Worm (Caenorhabditis elegans) whole organism, L4 larva: ENCODE measurements around the gene ZC443.1.

Experiments used
- F26F4.8 ChIP-seq: fragments of 200-800 bp; sonication (Bioruptor generic); conservative IDR thresholded peaks from 2 replicates; pipeline ENCODE4 v1.3.6; 2022; ENCODE audit warnings: missing genetic modification characterization, missing compliant biosample characterization
- F49E8.2 ChIP-seq: sonication (generic microtip); optimal IDR thresholded peaks from 2 replicates; lab custom pipeline; 2016; ENCODE audit warnings: missing compliant biosample characterization, mild to moderate bottlenecking, missing genetic modification characterization, borderline replicate concordance
- R02D3.7 ChIP-seq: fragments of 150-350 bp; sonication (generic microtip); optimal IDR thresholded peaks from 3 replicates; lab custom pipeline; 2014; ENCODE audit warnings: missing biosample characterization, missing genetic modification characterization
- T26A8.4 ChIP-seq: fragments of 200-800 bp; sonication (Bioruptor generic); IDR thresholded peaks from 2 replicates; pipeline ENCODE4 v1.3.6; 2022; ENCODE audit warnings: missing genetic modification characterization, missing compliant biosample characterization
- Y105C5A.15 ChIP-seq: fragments of 200-800 bp; sonication (Bioruptor generic); IDR thresholded peaks from 2 replicates; pipeline ENCODE4 v1.3.6; 2022; ENCODE audit warnings: missing genetic modification characterization, missing compliant biosample characterization
- ZK546.5 ChIP-seq, 2 experiments: sonication (generic microtip); optimal IDR thresholded peaks; 2 replicates each; lab custom pipeline; 2017; ENCODE audit warnings: missing biosample characterization in 2 of 2, missing genetic modification characterization in 2 of 2
- aha-1 ChIP-seq: fragments of 150-350 bp; peaks from one replicate; lab custom pipeline; 2014; ENCODE audit warnings: missing biosample characterization, missing genetic modification characterization
- aly-2 ChIP-seq: sonication (generic microtip); optimal IDR thresholded peaks from 2 replicates; lab custom pipeline; 2018; ENCODE audit warnings: missing biosample characterization, missing genetic modification characterization
- ama-1 ChIP-seq: fragments of 150-350 bp; optimal IDR thresholded peaks from 2 replicates; lab custom pipeline; 2014; ENCODE audit warnings: inconsistent platforms, mixed read lengths
- ceh-20 ChIP-seq: fragments of 200-800 bp; sonication (Bioruptor generic); IDR thresholded peaks from 2 replicates; pipeline ENCODE4 v1.3.6; 2022; ENCODE audit warnings: missing genetic modification reagents, missing genetic modification characterization, missing compliant biosample characterization
- ces-1 ChIP-seq: fragments of 150-350 bp; sonication (generic microtip); optimal IDR thresholded peaks from 4 replicates; lab custom pipeline; 2014; ENCODE audit warnings: missing biosample characterization, missing genetic modification reagents, missing genetic modification characterization
- ctbp-1 ChIP-seq: fragments of 200-800 bp; sonication (Bioruptor generic); IDR thresholded peaks from 2 replicates; pipeline ENCODE4 v1.3.6; 2022; ENCODE audit warnings: missing genetic modification reagents, missing genetic modification characterization, missing compliant biosample characterization
- dmd-6 ChIP-seq: fragments of 200-800 bp; sonication (Bioruptor generic); IDR thresholded peaks from 2 replicates; pipeline ENCODE4 v1.3.6; 2022; ENCODE audit warnings: missing genetic modification reagents, missing genetic modification characterization, missing compliant biosample characterization
- dve-1 ChIP-seq: sonication (generic microtip); optimal IDR thresholded peaks from 2 replicates; lab custom pipeline; 2017; ENCODE audit warnings: antibody characterized with exemption, mild to moderate bottlenecking, missing genetic modification characterization, missing compliant biosample characterization; ENCODE audit not compliant: insufficient read depth
- fkh-10 ChIP-seq: fragments of 150-350 bp; optimal IDR thresholded peaks from 2 replicates; lab custom pipeline; 2014; ENCODE audit warnings: missing biosample characterization, missing genetic modification reagents, missing genetic modification characterization
- gei-8 ChIP-seq: fragments of 200-800 bp; sonication (Bioruptor generic); optimal IDR thresholded peaks from 2 replicates; lab custom pipeline; 2018; ENCODE audit warnings: mild to moderate bottlenecking, missing genetic modification characterization, missing compliant biosample characterization
- hif-1 ChIP-seq, 2 experiments: sonication (generic microtip); optimal IDR thresholded peaks; 2 replicates each; lab custom pipeline; 2016 to 2017; ENCODE audit warnings: missing compliant biosample characterization in 2 of 2, missing genetic modification characterization in 2 of 2, missing genetic modification reagents in 2 of 2, missing genotype in 2 of 2, mild to moderate bottlenecking in 1 of 2
- hlh-11 ChIP-seq: fragments of 200-800 bp; sonication (Bioruptor generic); optimal IDR thresholded peaks from 2 replicates; lab custom pipeline; 2018; ENCODE audit warnings: mild to moderate bottlenecking, missing genetic modification characterization, missing compliant biosample characterization
- hlh-30 ChIP-seq: sonication (generic microtip); optimal IDR thresholded peaks from 2 replicates; lab custom pipeline; 2017; ENCODE audit warnings: antibody characterized with exemption, mild to moderate bottlenecking, missing genetic modification characterization, missing compliant biosample characterization; ENCODE audit not compliant: insufficient read depth
- hmg-1.1 ChIP-seq: fragments of 200-800 bp; sonication (Bioruptor generic); IDR thresholded peaks from 2 replicates; pipeline ENCODE4 v1.3.6; 2022; ENCODE audit warnings: missing genetic modification reagents, missing genetic modification characterization, missing compliant biosample characterization
- jun-1 ChIP-seq: fragments of 150-350 bp; optimal IDR thresholded peaks from 2 replicates; lab custom pipeline; 2014; ENCODE audit warnings: missing biosample characterization, missing genetic modification reagents, missing genetic modification characterization
- lim-7 ChIP-seq: fragments of 200-800 bp; sonication (Bioruptor generic); IDR thresholded peaks from 2 replicates; pipeline ENCODE4 v1.3.6; 2022; ENCODE audit warnings: missing genetic modification characterization, missing compliant biosample characterization
- lin-13 ChIP-seq: fragments of 150-350 bp; optimal IDR thresholded peaks from 2 replicates; lab custom pipeline; 2014; ENCODE audit warnings: missing biosample characterization, missing genetic modification reagents, missing genetic modification characterization
- lin-29 ChIP-seq: fragments of 200-800 bp; sonication (Bioruptor generic); IDR thresholded peaks from 2 replicates; pipeline ENCODE4 v1.3.6; 2022; ENCODE audit warnings: missing genetic modification reagents, missing genetic modification characterization, missing compliant biosample characterization
- lir-3 ChIP-seq: sonication (generic microtip); optimal IDR thresholded peaks from 2 replicates; lab custom pipeline; 2016; ENCODE audit warnings: mild to moderate bottlenecking, missing genetic modification characterization, missing compliant biosample characterization
- mdl-1 ChIP-seq, 2 experiments: fragments of 150-350 bp in 1 of 2; sonication (generic microtip) in 1 of 2; optimal IDR thresholded peaks; 2 replicates each; lab custom pipeline; 2014 to 2017; ENCODE audit warnings: missing biosample characterization in 2 of 2, missing genetic modification characterization in 2 of 2
- mep-1 ChIP-seq: fragments of 150-350 bp; sonication (generic microtip); optimal IDR thresholded peaks from 3 replicates; lab custom pipeline; 2014; ENCODE audit warnings: missing biosample characterization, missing genetic modification characterization
- mxl-3 ChIP-seq: fragments of 200-800 bp; sonication (Bioruptor generic); optimal IDR thresholded peaks from 2 replicates; lab custom pipeline; 2018; ENCODE audit warnings: mild to moderate bottlenecking, missing genetic modification characterization, missing compliant biosample characterization
- nhr-28 ChIP-seq: fragments of 150-350 bp; optimal IDR thresholded peaks from 2 replicates; lab custom pipeline; 2014; ENCODE audit warnings: missing biosample characterization, missing genetic modification characterization
- nhr-6 ChIP-seq: fragments of 150-350 bp; optimal IDR thresholded peaks from 2 replicates; lab custom pipeline; 2014; ENCODE audit warnings: missing biosample characterization, missing genetic modification characterization
- nhr-77 ChIP-seq: fragments of 150-350 bp; optimal IDR thresholded peaks from 2 replicates; lab custom pipeline; 2014; ENCODE audit warnings: missing biosample characterization, missing genetic modification characterization
- rbr-2 ChIP-seq: sonication (generic microtip); optimal IDR thresholded peaks from 2 replicates; lab custom pipeline; 2016; ENCODE audit warnings: missing genotype, missing genetic modification characterization, missing compliant biosample characterization
- set-16 ChIP-seq: fragments of 200-800 bp; sonication (Bioruptor generic); IDR thresholded peaks from 2 replicates; pipeline ENCODE4 v1.3.6; 2022; ENCODE audit warnings: missing genetic modification reagents, missing genetic modification characterization, missing compliant biosample characterization
- snpc-1.2 ChIP-seq: fragments of 200-800 bp; sonication (Bioruptor generic); IDR thresholded peaks from 2 replicates; pipeline ENCODE4 v1.3.6; 2022; ENCODE audit warnings: missing genetic modification reagents, missing genetic modification characterization, missing compliant biosample characterization
- unc-62 ChIP-seq, 3 experiments: fragments of 150-350 bp in 1 of 3; sonication (generic microtip); optimal IDR thresholded peaks in 2 of 3; peaks in 1 of 3; 1 replicate in 1 of 3; 2 replicates in 2 of 3; lab custom pipeline; 2014 to 2017; ENCODE audit warnings: missing biosample characterization in 3 of 3, missing genetic modification characterization in 3 of 3, missing genetic modification reagents in 3 of 3, missing genotype in 1 of 3
- zfp-3 ChIP-seq: fragments of 200-800 bp; sonication (Bioruptor generic); conservative IDR thresholded peaks from 2 replicates; pipeline ENCODE4 v1.3.6; 2022; ENCODE audit warnings: missing genetic modification reagents, missing genetic modification characterization, missing compliant biosample characterization
- ztf-11 ChIP-seq: fragments of 150-350 bp; optimal IDR thresholded peaks from 2 replicates; lab custom pipeline; 2014; ENCODE audit warnings: missing biosample characterization, missing genetic modification characterization

ZC443.1 gene

ce11 chrV:12814481-12814882 is 4.6 kb upstream of the ZC443.1 start (continued):
- TF ChIP-seq ama-1 (lab: Kevin White, UChicago) (peak; percentile 10), mdl-1 (tag; optimal IDR thresholded peaks at IDR 0.05; lab: Kevin White, UChicago) (peak; percentile 43 to 88), hmg-1.1 (GFP tag; lab: Robert Waterston, UW) (peak; percentile 70; the same call in 1 of the 2 replicates), dve-1 (tag; lab: Kevin White, UChicago) (peak; percentile 21), set-16 (GFP tag; lab: Robert Waterston, UW) (peak; percentile 88), fkh-10 (peak; percentile 65), aha-1 (tag; lab: Kevin White, UChicago) (peak; percentile 94), lin-29 (GFP tag; lab: Robert Waterston, UW) (no peak), F49E8.2 (tag; lab: Kevin White, UChicago) (no peak), R02D3.7 (tag; lab: Kevin White, UChicago) (no peak), jun-1 (no peak), F26F4.8 (GFP tag; lab: Robert Waterston, UW) (no peak), Y105C5A.15 (GFP tag; lab: Robert Waterston, UW) (no peak), rbr-2 (tag; lab: Kevin White, UChicago) (peak; percentile 72), gei-8 (GFP tag; lab: Kevin White, UChicago) (peak; percentile 9), ctbp-1 (GFP tag; lab: Robert Waterston, UW) (peak; percentile 82), lin-13 (no peak), nhr-28 (tag; lab: Kevin White, UChicago) (peak; percentile 12), nhr-6 (tag; lab: Kevin White, UChicago) (peak; percentile 71), lim-7 (GFP tag; lab: Robert Waterston, UW) (no peak), snpc-1.2 (GFP tag; lab: Robert Waterston, UW) (0 out of 2 replicates have a peak, but pooled peaks have one; percentile 15), nhr-77 (tag; lab: Kevin White, UChicago) (no peak), dmd-6 (peak; percentile 51; the same call in 1 of the 2 replicates), mxl-3 (GFP tag; lab: Kevin White, UChicago) (peak; percentile 53), hif-1 (tag; optimal IDR thresholded peaks at IDR 0.05; lab: Kevin White, UChicago) (peak in 1 of 2 experiments; percentile 65)

- TF ChIP-seq mdl-1 (tag; optimal IDR thresholded peaks at IDR 0.05; lab: Kevin White, UChicago) (no peak), mep-1 (tag; lab: Kevin White, UChicago) (no peak), ceh-20 (GFP tag; lab: Robert Waterston, UW) (no peak), hlh-30 (no peak), aly-2 (tag; lab: Kevin White, UChicago) (no peak), lir-3 (no peak), lin-13 (no peak), hlh-11 (tag; lab: Kevin White, UChicago) (no peak)
Observed at ce11 chrV:12814022-12814421, 4.1 kb upstream of the ZC443.1 start, which contains the start of gene ZC443.3. Gene ZC443.3 (minus strand): TSS chrV:12814122.

- 0 out of 2 replicates have a peak, but pooled peaks have one; percentile 15 for TF ChIP-seq hmg-1.1 (GFP tag; lab: Robert Waterston, UW)
- TF ChIP-seq ZK546.5 (tag; optimal IDR thresholded peaks at IDR 0.05; lab: Kevin White, UChicago): no peak
- TF ChIP-seq ama-1 (lab: Kevin White, UChicago): peak; percentile 13
- TF ChIP-seq zfp-3 (GFP tag; lab: Robert Waterston, UW): peak; percentile 6; the same call in 1 of the 2 replicates
- peak; percentile 40 for TF ChIP-seq T26A8.4 (GFP tag; lab: Robert Waterston, UW)
Observed at ce11 chrV:12811810-12812209, 1.9 kb upstream of the ZC443.1 start.

DNA sequence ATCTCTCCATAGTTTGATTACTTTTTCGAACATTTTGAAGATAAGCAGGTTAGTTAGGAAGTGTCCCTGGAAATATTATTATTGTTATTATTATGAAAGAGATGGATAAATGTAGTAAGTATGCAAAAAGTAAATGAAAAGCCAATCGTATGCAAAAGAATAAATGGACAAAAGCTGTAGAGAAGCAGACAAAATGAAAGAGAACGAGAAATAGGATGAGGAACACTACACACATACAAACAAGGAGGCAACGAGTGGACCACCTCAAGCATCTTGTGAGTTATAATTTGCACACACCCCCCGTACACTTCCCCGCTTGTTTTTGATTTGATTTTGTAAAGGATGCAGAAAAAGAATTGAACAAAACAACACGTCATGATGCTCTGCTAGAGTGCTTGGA is 1.2 kb upstream of the ZC443.1 start, which contains the start of gene ZC443.2:
Gene ZC443.2, minus strand, starts transcription at position 67 of the 400 bp plus-strand sequence.
- TF ChIP-seq ces-1 (GFP tag; lab: Kevin White, UChicago): no peak
- TF ChIP-seq unc-62 (GFP tag; optimal IDR thresholded peaks at IDR 0.05 in 1 of 2; lab: Kevin White, UChicago): peak in 1 of 2 experiments; percentile 1
- TF ChIP-seq unc-62 (tag; optimal IDR thresholded peaks at IDR 0.05; lab: Kevin White, UChicago): no peak
- TF ChIP-seq nhr-28 (tag; lab: Kevin White, UChicago): no peak
- TF ChIP-seq ztf-11 (tag; lab: Kevin White, UChicago): no peak
- TF ChIP-seq hmg-1.1 (GFP tag; lab: Robert Waterston, UW): no peak
